Worm (Caenorhabditis elegans) whole organism, L4 larva: ENCODE data around the gene his-16.

Source experiments
- aly-2 ChIP-seq: sonication (generic microtip); optimal IDR thresholded peaks from 2 replicates; lab custom pipeline; 2018; ENCODE audit warnings: missing biosample characterization, missing genetic modification characterization
- ama-1 ChIP-seq: fragments of 150-350 bp; optimal IDR thresholded peaks from 2 replicates; lab custom pipeline; 2014; ENCODE audit warnings: inconsistent platforms, mixed read lengths
- dpl-1 ChIP-seq: fragments of 150-350 bp; optimal IDR thresholded peaks from 2 replicates; lab custom pipeline; 2014; ENCODE audit warnings: missing biosample characterization, missing genetic modification reagents, missing genetic modification characterization
- nhr-10 ChIP-seq: fragments of 150-350 bp; optimal IDR thresholded peaks from 2 replicates; lab custom pipeline; 2014; ENCODE audit warnings: missing biosample characterization, missing genetic modification characterization
- nhr-237 ChIP-seq: sonication (generic microtip); optimal IDR thresholded peaks from 2 replicates; lab custom pipeline; 2017; ENCODE audit warnings: missing biosample characterization, missing genetic modification characterization
- nhr-28 ChIP-seq: fragments of 150-350 bp; optimal IDR thresholded peaks from 2 replicates; lab custom pipeline; 2014; ENCODE audit warnings: missing biosample characterization, missing genetic modification characterization
- nhr-41 ChIP-seq: fragments of 200-800 bp; sonication (Bioruptor generic); IDR thresholded peaks from 2 replicates; pipeline ENCODE4 v1.3.6; 2022; ENCODE audit warnings: missing genetic modification reagents, missing genetic modification characterization, missing compliant biosample characterization
- nhr-76 ChIP-seq: fragments of 150-350 bp; optimal IDR thresholded peaks from 2 replicates; lab custom pipeline; 2014; ENCODE audit warnings: missing biosample characterization, missing genetic modification characterization
- pha-4 ChIP-seq, 2 experiments: fragments of 150-350 bp in 1 of 2; fragments of 200-800 bp in 1 of 2; sonication (Bioruptor generic) in 1 of 2; IDR thresholded peaks in 1 of 2; optimal IDR thresholded peaks in 1 of 2; 2 replicates each; pipeline versions ENCODE4 v1.3.6 to Lab custom; 2014 to 2022; ENCODE audit warnings: missing genetic modification characterization in 2 of 2, missing genetic modification reagents in 2 of 2, missing biosample characterization in 1 of 2, missing compliant biosample characterization in 1 of 2
- zag-1 ChIP-seq: fragments of 150-350 bp; optimal IDR thresholded peaks from 2 replicates; lab custom pipeline; 2014; ENCODE audit warnings: missing biosample characterization, missing genetic modification characterization

ce11 chrII:13788813-13789212, 29.1 kb downstream of the his-16 start:
- TF ChIP-seq dpl-1 (GFP tag; lab: Kevin White, UChicago), result no peak
- TF ChIP-seq nhr-76, result no peak
- TF ChIP-seq aly-2 (tag; lab: Kevin White, UChicago), result no peak
- TF ChIP-seq nhr-41 (GFP tag; lab: Robert Waterston, UW), result no peak
- TF ChIP-seq nhr-10 (tag; lab: Kevin White, UChicago), result no peak
- no peak for TF ChIP-seq zag-1
- TF ChIP-seq nhr-237 (tag; lab: Kevin White, UChicago), result no peak
- TF ChIP-seq pha-4 (GFP tag; IDR thresholded peaks at IDR 0.05; lab: Robert Waterston, UW), result no peak
- TF ChIP-seq pha-4 (tag; optimal IDR thresholded peaks at IDR 0.05; lab: Kevin White, UChicago), result no peak
- TF ChIP-seq ama-1 (lab: Kevin White, UChicago), result no peak
- no peak for TF ChIP-seq nhr-28 (tag; lab: Kevin White, UChicago)
